Worm (Caenorhabditis elegans): ENCODE measurements around the gene ndus-8.

Gene ndus-8

DNA sequence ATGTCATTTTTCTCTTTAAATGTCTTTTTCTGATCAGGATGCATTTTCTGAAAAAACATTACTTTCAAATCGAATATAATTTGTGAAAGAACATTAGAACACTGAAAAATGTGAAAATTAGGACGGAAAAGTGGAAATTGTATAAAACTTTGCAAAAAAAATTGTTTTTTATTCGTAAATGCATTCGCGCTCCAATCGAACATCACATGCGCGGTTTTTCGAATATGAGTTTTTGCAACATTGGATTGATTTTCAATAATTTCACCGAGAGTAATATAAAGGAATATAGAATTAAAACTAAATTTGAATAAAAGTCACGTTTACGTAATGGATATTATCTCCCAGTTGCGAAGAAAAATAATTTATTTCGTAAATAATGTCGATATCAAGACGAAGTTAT is 43.2 kb upstream of the ndus-8 start, which contains the start of the genes spot-1 and B0361.11 (continued):
- peak; percentile 62 for TF ChIP-seq lin-14 (GFP tag; optimal IDR thresholded peaks at IDR 0.05)
- TF ChIP-seq unc-130 (tag; optimal IDR thresholded peaks at IDR 0.05): peak; percentile 67
- TF ChIP-seq swsn-7 (tag; optimal IDR thresholded peaks at IDR 0.05): peak; percentile 57
- peak; percentile 25 for TF ChIP-seq skn-1 (tag; optimal IDR thresholded peaks at IDR 0.05)
- no peak for TF ChIP-seq aha-1 (tag; optimal IDR thresholded peaks at IDR 0.05)
- TF ChIP-seq dpl-1 (GFP tag; optimal IDR thresholded peaks at IDR 0.05): peak; percentile 93 to 97 (median 97)
- peak; percentile 53 for TF ChIP-seq lin-13 (GFP tag; optimal IDR thresholded peaks at IDR 0.05)
- TF ChIP-seq fkh-8 (tag; optimal IDR thresholded peaks at IDR 0.05): no peak
- peak; percentile 81 for TF ChIP-seq snu-23 (GFP tag; optimal IDR thresholded peaks at IDR 0.05)
- no peak for TF ChIP-seq ama-1 (optimal IDR thresholded peaks at IDR 0.05)
- TF ChIP-seq hlh-4 (tag; optimal IDR thresholded peaks at IDR 0.05): no peak
- TF ChIP-seq nhr-11 (tag; optimal IDR thresholded peaks at IDR 0.05): no peak
- no peak for TF ChIP-seq ztf-4 (tag; optimal IDR thresholded peaks at IDR 0.05)
- peak; percentile 72 for TF ChIP-seq C16A3.4 (tag; optimal IDR thresholded peaks at IDR 0.05)
- no peak for TF ChIP-seq zip-4 (GFP tag; optimal IDR thresholded peaks at IDR 0.05)
- TF ChIP-seq F16B12.6 (tag; optimal IDR thresholded peaks at IDR 0.05): peak; percentile 34
- no peak for TF ChIP-seq pqm-1 (tag; optimal IDR thresholded peaks at IDR 0.05)
- no peak for TF ChIP-seq mab-9 (GFP tag; IDR thresholded peaks at IDR 0.05)
- TF ChIP-seq nhr-47 (tag; optimal IDR thresholded peaks at IDR 0.05): peak; percentile 77
- TF ChIP-seq nhr-77 (tag; optimal IDR thresholded peaks at IDR 0.05): no peak
- peak; percentile 83 for TF ChIP-seq nhr-85 (tag)
- no peak for TF ChIP-seq hpl-2 (GFP tag; optimal IDR thresholded peaks at IDR 0.05)
- no peak for TF ChIP-seq nhr-84 (tag; optimal IDR thresholded peaks at IDR 0.05)
- TF ChIP-seq nhr-12 (tag; optimal IDR thresholded peaks at IDR 0.05): no peak
- no peak for TF ChIP-seq ceh-8 (GFP tag; optimal IDR thresholded peaks at IDR 0.05)
- TF ChIP-seq zag-1 (tag; optimal IDR thresholded peaks at IDR 0.05): no peak
- TF ChIP-seq lir-3 (tag; optimal IDR thresholded peaks at IDR 0.05; ENCODE audit: poor library complexity): peak; percentile 41
- TF ChIP-seq Y116A8C.19 (tag; optimal IDR thresholded peaks at IDR 0.05; ENCODE audit: borderline replicate concordance): no peak
- peak in 1 of 2 experiments; percentile 11 for TF ChIP-seq mdl-1 (tag; optimal IDR thresholded peaks at IDR 0.05)
- peak; percentile 76 for TF ChIP-seq rnt-1 (tag; optimal IDR thresholded peaks at IDR 0.05)
- TF ChIP-seq pag-3 (tag; optimal IDR thresholded peaks at IDR 0.05; ENCODE audit: borderline replicate concordance, insufficient read depth): no peak
- TF ChIP-seq nhr-28 (tag; optimal IDR thresholded peaks at IDR 0.05): no peak
- TF ChIP-seq ces-1 (GFP tag; optimal IDR thresholded peaks at IDR 0.05): no peak
- no peak for TF ChIP-seq sptf-1 (tag; optimal IDR thresholded peaks at IDR 0.05)
- no peak for TF ChIP-seq aly-2 (tag; optimal IDR thresholded peaks at IDR 0.05)
- TF ChIP-seq mef-2 (tag; optimal IDR thresholded peaks at IDR 0.05): no peak
- peak; percentile 32 for TF ChIP-seq jun-1 (tag; optimal IDR thresholded peaks at IDR 0.05)
- no peak for TF ChIP-seq tlp-1 (tag; optimal IDR thresholded peaks at IDR 0.05)
- no peak for TF ChIP-seq efl-3 (GFP tag; optimal IDR thresholded peaks at IDR 0.05)

DNA sequence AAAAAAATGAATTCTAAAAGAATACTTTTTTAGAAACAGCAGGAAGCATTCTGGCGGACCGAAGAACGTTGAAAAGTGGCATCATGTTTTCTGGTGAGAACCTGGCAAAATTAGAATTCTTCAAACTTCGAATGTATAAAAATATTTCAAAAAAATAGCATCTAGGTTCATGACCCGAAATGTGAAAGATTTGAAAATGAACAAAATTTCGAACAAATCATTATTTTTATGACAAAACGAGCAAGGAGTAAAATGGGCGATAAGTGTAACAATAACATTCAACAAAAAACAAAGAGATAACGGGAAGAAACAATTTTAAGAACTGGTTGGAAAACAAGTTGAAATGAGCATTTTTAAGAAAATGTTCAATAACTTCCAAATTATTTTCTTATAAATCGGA is 41.3 kb upstream of the ndus-8 start, which contains the start of gene psd-1:
Gene psd-1, minus strand, starts transcription at position 101 of the 400 bp plus-strand sequence.
- no peak for TF ChIP-seq hlh-17 (GFP tag; optimal IDR thresholded peaks at IDR 0.05; ENCODE audit: borderline replicate concordance)

DNA sequence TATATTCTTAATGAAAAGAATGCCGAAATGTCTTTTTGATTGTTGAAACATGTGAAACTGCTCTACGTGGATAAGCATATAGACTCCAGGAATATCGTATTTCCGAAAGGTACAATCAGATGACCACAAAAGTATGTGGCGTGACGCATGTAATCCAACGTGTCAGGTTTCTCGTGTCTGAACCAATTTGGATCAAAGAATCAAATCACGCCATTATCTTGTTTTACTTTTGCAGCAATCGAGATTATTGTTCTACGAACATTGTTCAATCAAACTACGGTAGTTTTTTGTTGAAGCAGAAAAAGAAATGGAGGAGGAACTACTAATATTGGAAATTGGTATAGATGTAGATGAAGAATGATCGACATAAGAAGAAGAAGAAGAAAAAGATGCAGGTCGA is 39.7 kb upstream of the ndus-8 start:
- TF ChIP-seq mdl-1 (tag; optimal IDR thresholded peaks at IDR 0.05) (no peak), tlp-1 (tag; optimal IDR thresholded peaks at IDR 0.05) (no peak), ceh-88 (GFP tag; IDR thresholded peaks at IDR 0.05) (no peak), isw-1 (GFP tag; IDR thresholded peaks at IDR 0.05) (no peak), unc-30 (tag; optimal IDR thresholded peaks at IDR 0.05) (no peak), snu-23 (GFP tag; optimal IDR thresholded peaks at IDR 0.05) (peak; percentile 34), nhr-71 (tag; optimal IDR thresholded peaks at IDR 0.05) (peak; percentile 67), hpl-2 (GFP tag; optimal IDR thresholded peaks at IDR 0.05) (no peak), grh-1 (GFP tag; IDR thresholded peaks at IDR 0.05) (0 out of 2 replicates have a peak, but pooled peaks have one; percentile 28), nhr-85 (tag) (peak; percentile 82), aly-2 (tag; optimal IDR thresholded peaks at IDR 0.05) (no peak), elt-3 (tag; optimal IDR thresholded peaks at IDR 0.05) (peak in 1 of 6 experiments; percentile 67), efl-3 (GFP tag; optimal IDR thresholded peaks at IDR 0.05) (no peak), swsn-7 (tag; optimal IDR thresholded peaks at IDR 0.05) (no peak), zag-1 (tag; optimal IDR thresholded peaks at IDR 0.05) (no peak), nhr-76 (tag; optimal IDR thresholded peaks at IDR 0.05) (no peak), nhr-20 (tag; optimal IDR thresholded peaks at IDR 0.05) (peak; percentile 77), irx-1 (tag; optimal IDR thresholded peaks at IDR 0.05) (no peak), alr-1 (tag; optimal IDR thresholded peaks at IDR 0.05; ENCODE audit: borderline replicate concordance) (no peak), aha-1 (tag; optimal IDR thresholded peaks at IDR 0.05) (no peak), F16B12.6 (tag; optimal IDR thresholded peaks at IDR 0.05) (no peak), lin-14 (GFP tag; optimal IDR thresholded peaks at IDR 0.05) (peak; percentile 55)

All from whole organism, L1 larva.